Fruit fly (Drosophila melanogaster) whole organism, wandering third instar larva: Measurements from ENCODE around the gene CG1233.

Experiments
- br ChIP-seq: fragments of 200-800 bp; sonication (Bioruptor generic); optimal IDR thresholded peaks from 2 replicates; lab custom pipeline; 2016; ENCODE audit warnings: missing biosample characterization, missing genetic modification characterization
- dmrt93B ChIP-seq: fragments of 200-800 bp; sonication (Bioruptor generic); optimal IDR thresholded peaks from 2 replicates; lab custom pipeline; 2018; ENCODE audit warnings: missing biosample characterization, mild to moderate bottlenecking, missing genetic modification characterization
- psq ChIP-seq: fragments of 200-800 bp; sonication (Bioruptor generic); optimal IDR thresholded peaks from 3 replicates; lab custom pipeline; 2017; ENCODE audit warnings: missing biosample characterization, mild to moderate bottlenecking, missing genetic modification characterization, moderate library complexity

DNA sequence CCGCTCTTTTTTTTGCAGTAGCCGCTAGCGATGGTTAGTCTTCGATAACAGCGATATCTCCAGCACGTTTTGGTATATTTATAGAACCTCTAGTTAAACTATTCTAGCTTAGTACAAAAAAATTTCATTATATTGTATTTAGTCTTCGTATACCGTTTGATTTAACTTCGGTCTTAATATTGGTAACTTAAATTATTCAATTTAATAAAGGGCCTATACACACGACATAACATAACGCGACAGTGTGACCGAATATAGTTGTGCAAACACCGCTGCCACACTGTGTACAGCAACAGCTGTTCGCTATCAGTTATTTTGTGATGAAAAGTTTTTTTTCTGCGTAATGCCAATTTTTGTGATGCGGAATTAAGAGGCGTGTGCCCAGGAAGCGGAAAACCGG is at the start of gene CG1233, which contains the start of gene Cdc5:
- TF ChIP-seq psq (GFP tag; lab: Kevin White, UChicago) (no peak), dmrt93B (no peak), br (GFP tag; lab: Kevin White, UChicago) (no peak)
